Fruit fly (Drosophila melanogaster) whole organism, embryonic: ENCODE data around the gene CG7806.
A peak's percentile ranks its signal among the peaks of the same experiment; 100 is the strongest.

ENCODE experiments used
- ATbp ChIP-seq: fragments of 200-800 bp; sonication (Bioruptor generic); optimal IDR thresholded peaks from 2 replicates; lab custom pipeline; 2017; ENCODE audit warnings: missing biosample characterization, mild to moderate bottlenecking, missing genetic modification characterization, missing genetic modification reagents
- Asciz ChIP-seq: fragments of 200-800 bp; sonication (Bioruptor generic); optimal IDR thresholded peaks from 2 replicates; lab custom pipeline; 2017; ENCODE audit warnings: missing biosample characterization, mild to moderate bottlenecking, missing genetic modification characterization, missing genetic modification reagents
- Atf-2 ChIP-seq: fragments of 200-800 bp; sonication (Bioruptor generic); optimal IDR thresholded peaks from 2 replicates; lab custom pipeline; 2016; ENCODE audit warnings: missing biosample characterization, missing genetic modification characterization
- CG11093 ChIP-seq: fragments of 200-800 bp; sonication (Bioruptor generic); IDR thresholded peaks from 3 replicates; pipeline ENCODE4 v1.3.6; 2022; ENCODE audit warnings: missing biosample characterization, missing genetic modification characterization
- CG1233 ChIP-seq: fragments of 200-800 bp; sonication (Bioruptor generic); optimal IDR thresholded peaks from 4 replicates; lab custom pipeline; 2018; ENCODE audit warnings: missing biosample characterization, mild to moderate bottlenecking, missing genetic modification characterization
- CG12659 ChIP-seq: fragments of 200-800 bp; sonication (Bioruptor generic); optimal IDR thresholded peaks from 3 replicates; lab custom pipeline; 2017; ENCODE audit warnings: mild to moderate bottlenecking, missing biosample characterization, missing genetic modification reagents, missing genetic modification characterization
- CG12942 ChIP-seq: fragments of 200-800 bp; sonication (Bioruptor generic); optimal IDR thresholded peaks from 3 replicates; lab custom pipeline; 2016; ENCODE audit warnings: missing biosample characterization, missing genetic modification characterization
- CG13424 ChIP-seq: fragments of 200-800 bp; sonication (Bioruptor generic); optimal IDR thresholded peaks from 2 replicates; lab custom pipeline; 2019; ENCODE audit warnings: missing biosample characterization, mild to moderate bottlenecking, missing genetic modification characterization, moderate library complexity
- CG3065 ChIP-seq: fragments of 200-800 bp; sonication (Bioruptor generic); optimal IDR thresholded peaks from 2 replicates; lab custom pipeline; 2016; ENCODE audit warnings: missing biosample characterization, missing genetic modification characterization
- CG3726 ChIP-seq: fragments of 200-800 bp; sonication (Bioruptor generic); IDR thresholded peaks from 3 replicates; pipeline ENCODE4, ENCODE4 v1.3.6; 2022; ENCODE audit warnings: missing biosample characterization, missing genetic modification characterization
- CG3847 ChIP-seq: fragments of 200-800 bp; sonication (Bioruptor generic); IDR thresholded peaks from 2 replicates; pipeline ENCODE4 v1.3.6; 2022; ENCODE audit warnings: missing biosample characterization, missing genetic modification characterization
- CG7745 ChIP-seq: fragments of 200-800 bp; sonication (Bioruptor generic); optimal IDR thresholded peaks from 2 replicates; lab custom pipeline; 2018; ENCODE audit warnings: missing biosample characterization, mild to moderate bottlenecking, missing genetic modification characterization, moderate library complexity
- D19B ChIP-seq: fragments of 200-800 bp; sonication (Bioruptor generic); optimal IDR thresholded peaks from 2 replicates; lab custom pipeline; 2017; ENCODE audit warnings: missing biosample characterization, mild to moderate bottlenecking, missing genetic modification characterization
- Dad ChIP-seq: fragments of 200-800 bp; sonication (Bioruptor generic); optimal IDR thresholded peaks from 3 replicates; lab custom pipeline; 2016; ENCODE audit warnings: missing biosample characterization, missing genetic modification characterization
- Dek ChIP-seq: fragments of 200-800 bp; sonication (Bioruptor generic); optimal IDR thresholded peaks from 3 replicates; lab custom pipeline; 2019; ENCODE audit warnings: missing biosample characterization, mild to moderate bottlenecking, missing genetic modification characterization, moderate library complexity
- Doc2 ChIP-seq: fragments of 200-800 bp; sonication (Bioruptor generic); IDR thresholded peaks from 2 replicates; pipeline ENCODE4 v1.3.6; 2022; ENCODE audit warnings: missing biosample characterization, missing genetic modification characterization
- Doc3 ChIP-seq: fragments of 200-800 bp; sonication (Bioruptor generic); IDR thresholded peaks from 3 replicates; pipeline ENCODE4 v1.3.6; 2022; ENCODE audit warnings: missing biosample characterization, missing genetic modification characterization; ENCODE audit not compliant: partially characterized antibody
- Fer3 ChIP-seq: fragments of 200-800 bp; sonication (Bioruptor generic); optimal IDR thresholded peaks from 2 replicates; lab custom pipeline; 2018; ENCODE audit warnings: missing biosample characterization, mild to moderate bottlenecking, missing genetic modification characterization, moderate library complexity
- Gug ChIP-seq: fragments of 200-800 bp; sonication (Bioruptor generic); IDR thresholded peaks from 4 replicates; pipeline ENCODE4 v1.3.6; 2022; ENCODE audit warnings: missing biosample characterization, missing genetic modification characterization
- HLH54F ChIP-seq: fragments of 200-800 bp; sonication (Bioruptor generic); optimal IDR thresholded peaks from 3 replicates; lab custom pipeline; 2016; ENCODE audit warnings: missing biosample characterization, missing genetic modification characterization
- Optix ChIP-seq: fragments of 200-800 bp; sonication (Bioruptor generic); IDR thresholded peaks from 3 replicates; pipeline ENCODE4 v1.3.6; 2022; ENCODE audit warnings: missing biosample characterization, missing genetic modification characterization
- Six4 ChIP-seq: fragments of 200-800 bp; sonication (Bioruptor generic); optimal IDR thresholded peaks from 2 replicates; lab custom pipeline; 2016; ENCODE audit warnings: missing biosample characterization, missing genetic modification characterization
- Sry-δ ChIP-seq: fragments of 200-800 bp; sonication (Bioruptor generic); optimal IDR thresholded peaks from 2 replicates; lab custom pipeline; 2016; ENCODE audit warnings: missing biosample characterization, missing genetic modification characterization
- ab ChIP-seq: fragments of 200-800 bp; sonication (Bioruptor generic); optimal IDR thresholded peaks from 2 replicates; lab custom pipeline; 2016; ENCODE audit warnings: missing biosample characterization, missing genetic modification characterization
- ara ChIP-seq: fragments of 200-800 bp; sonication (Bioruptor generic); IDR thresholded peaks from 2 replicates; pipeline ENCODE4 v1.3.6; 2022; ENCODE audit warnings: missing biosample characterization, missing genetic modification characterization
- ash1 ChIP-seq: fragments of 200-800 bp; sonication (Bioruptor generic); optimal IDR thresholded peaks from 2 replicates; lab custom pipeline; 2018; ENCODE audit warnings: missing biosample characterization, mild to moderate bottlenecking, missing genetic modification characterization
- bcd ChIP-seq: fragments of 200-800 bp; sonication (Bioruptor generic); optimal IDR thresholded peaks from 2 replicates; lab custom pipeline; 2017; ENCODE audit warnings: missing biosample characterization, mild to moderate bottlenecking, missing genetic modification characterization
- caup ChIP-seq: fragments of 200-800 bp; sonication (Bioruptor generic); optimal IDR thresholded peaks from 3 replicates; lab custom pipeline; 2017; ENCODE audit warnings: missing biosample characterization, mild to moderate bottlenecking, missing genetic modification characterization, moderate library complexity; ENCODE audit not compliant: severe bottlenecking
- crc ChIP-seq: fragments of 200-800 bp; sonication (Bioruptor generic); optimal IDR thresholded peaks from 2 replicates; lab custom pipeline; 2016; ENCODE audit warnings: missing biosample characterization, missing genetic modification characterization
- dati ChIP-seq: fragments of 200-800 bp; sonication (Bioruptor generic); IDR thresholded peaks from 2 replicates; pipeline ENCODE4 v1.3.6; 2022; ENCODE audit warnings: missing biosample characterization, missing genetic modification characterization
- ems ChIP-seq: fragments of 200-800 bp; sonication (Bioruptor generic); optimal IDR thresholded peaks from 3 replicates; lab custom pipeline; 2016; ENCODE audit warnings: missing biosample characterization, missing genetic modification characterization
- fd102C ChIP-seq: fragments of 200-800 bp; sonication (Bioruptor generic); optimal IDR thresholded peaks from 2 replicates; lab custom pipeline; 2018; ENCODE audit warnings: missing biosample characterization, mild to moderate bottlenecking, missing genetic modification characterization, moderate library complexity
- fd64A ChIP-seq: fragments of 200-800 bp; sonication (Bioruptor generic); optimal IDR thresholded peaks from 3 replicates; lab custom pipeline; 2018; ENCODE audit warnings: missing biosample characterization, mild to moderate bottlenecking, missing genetic modification characterization
- gcm2 ChIP-seq: fragments of 200-800 bp; sonication (Bioruptor generic); optimal IDR thresholded peaks from 2 replicates; lab custom pipeline; 2016; ENCODE audit warnings: missing biosample characterization, missing genetic modification characterization
- grau ChIP-seq: fragments of 200-800 bp; optimal IDR thresholded peaks from 3 replicates; lab custom pipeline; 2019; ENCODE audit warnings: missing biosample characterization, mild to moderate bottlenecking, missing genetic modification characterization, moderate library complexity
- gro ChIP-seq: fragments of 200-800 bp; sonication (Bioruptor generic); optimal IDR thresholded peaks from 2 replicates; lab custom pipeline; 2016; ENCODE audit warnings: missing biosample characterization, missing genetic modification characterization
- her ChIP-seq: fragments of 200-800 bp; sonication (Bioruptor generic); optimal IDR thresholded peaks from 2 replicates; lab custom pipeline; 2016; ENCODE audit warnings: missing biosample characterization, missing genetic modification characterization
- ind ChIP-seq: fragments of 200-800 bp; sonication (Bioruptor generic); optimal IDR thresholded peaks from 3 replicates; lab custom pipeline; 2016; ENCODE audit warnings: missing biosample characterization, missing genetic modification characterization
- jing ChIP-seq: fragments of 200-800 bp; sonication (Bioruptor generic); optimal IDR thresholded peaks from 2 replicates; lab custom pipeline; 2018; ENCODE audit warnings: missing biosample characterization, mild to moderate bottlenecking, missing genetic modification characterization
- lov ChIP-seq, 2 experiments: fragments of 200-800 bp in 1 of 2; fragments of >200 bp in 1 of 2; sonication (Bioruptor generic) in 1 of 2; IDR thresholded peaks in 1 of 2; optimal IDR thresholded peaks in 1 of 2; 2 replicates in 1 of 2; 3 replicates in 1 of 2; pipeline versions ENCODE4 v1.3.6 to Lab custom; 2017 to 2022; ENCODE audit warnings: missing biosample characterization in 1 of 2, missing genetic modification characterization in 1 of 2
- mld ChIP-seq: fragments of 200-800 bp; sonication (Bioruptor generic); IDR thresholded peaks from 3 replicates; pipeline ENCODE4 v1.3.6; 2022; ENCODE audit warnings: missing biosample characterization, missing genetic modification characterization; ENCODE audit not compliant: partially characterized antibody
- nom ChIP-seq: fragments of 200-800 bp; sonication (Bioruptor generic); optimal IDR thresholded peaks from 2 replicates; lab custom pipeline; 2017; ENCODE audit warnings: missing biosample characterization, missing genetic modification characterization, mild to moderate bottlenecking, moderate library complexity, missing genetic modification reagents
- pan ChIP-seq, 4 experiments: fragments of >200 bp in 3 of 4; fragments of 200-800 bp in 1 of 4; sonication (Bioruptor generic) in 1 of 4; optimal IDR thresholded peaks in 3 of 4; IDR thresholded peaks in 1 of 4; 2 replicates each; pipeline versions ENCODE4 v1.3.6 to Lab custom; 2017 to 2022; ENCODE audit warnings: missing biosample characterization in 2 of 4, missing genetic modification characterization in 2 of 4, mixed read lengths in 1 of 4
- prd ChIP-seq, 3 experiments: fragments of >200 bp in 2 of 3; fragments of 200-800 bp in 1 of 3; sonication (Bioruptor generic) in 1 of 3; optimal IDR thresholded peaks in 2 of 3; IDR thresholded peaks in 1 of 3; 2 replicates in 2 of 3; 3 replicates in 1 of 3; pipeline versions ENCODE4 v1.3.6 to Lab custom; 2017 to 2022; ENCODE audit warnings: missing biosample characterization in 1 of 3, missing genetic modification characterization in 1 of 3
- sens ChIP-seq: fragments of 200-800 bp; sonication (Bioruptor generic); peaks from one replicate; lab custom pipeline; 2016; ENCODE audit warnings: missing biosample characterization, missing genetic modification characterization
- sr ChIP-seq: fragments of 200-800 bp; sonication (Bioruptor generic); IDR thresholded peaks from 3 replicates; pipeline ENCODE4 v1.3.6; 2022; ENCODE audit warnings: missing biosample characterization, missing genetic modification characterization
- sug ChIP-seq: fragments of 200-800 bp; optimal IDR thresholded peaks from 2 replicates; lab custom pipeline; 2019; ENCODE audit warnings: missing biosample characterization, mild to moderate bottlenecking, missing genetic modification characterization, moderate library complexity
- tx ChIP-seq: fragments of 200-800 bp; sonication (Bioruptor generic); optimal IDR thresholded peaks from 2 replicates; lab custom pipeline; 2016; ENCODE audit warnings: missing biosample characterization, missing genetic modification characterization
- zfh2 ChIP-seq: fragments of 200-800 bp; sonication (Bioruptor generic); optimal IDR thresholded peaks from 2 replicates; lab custom pipeline; 2016; ENCODE audit warnings: missing biosample characterization, missing genetic modification characterization

Gene CG7806

dm6 chr2L:8311091-8311490 is at the start of gene CG7806, which contains the start of gene CG7810 (continued):
- TF ChIP-seq ab (GFP tag; lab: Kevin White, UChicago) (peak; percentile 54), CG3847 (GFP tag; lab: Robert Waterston, UW) (peak; percentile 90), Doc2 (GFP tag; lab: Robert Waterston, UW) (no peak), Fer3 (peak; percentile 90), crc (GFP tag; lab: Kevin White, UChicago) (peak; percentile 82), sug (tag; lab: Kevin White, UChicago) (peak; percentile 84), ash1 (no peak), grau (tag; lab: Kevin White, UChicago) (peak; percentile 85), ATbp (GFP tag; lab: Kevin White, UChicago) (no peak), ara (GFP tag; lab: Robert Waterston, UW) (peak; percentile 89), Dad (GFP tag; lab: Kevin White, UChicago) (peak; percentile 86), prd (optimal IDR thresholded peaks at IDR 0.05; lab: Kevin White, UChicago) (no peak), prd (GFP tag; IDR thresholded peaks at IDR 0.05; lab: Robert Waterston, UW) (peak; percentile 87), jing (GFP tag; lab: Kevin White, UChicago) (peak; percentile 58), mld (GFP tag; lab: Robert Waterston, UW) (no peak), ind (GFP tag; lab: Kevin White, UChicago) (peak; percentile 87), bcd (GFP tag; lab: Kevin White, UChicago) (peak; percentile 81), Atf-2 (GFP tag; lab: Kevin White, UChicago) (peak; percentile 86), gcm2 (GFP tag; lab: Kevin White, UChicago) (peak; percentile 86), CG3726 (GFP tag; lab: Robert Waterston, UW) (peak; percentile 70; the same call in 2 of the 3 replicates), Doc3 (GFP tag; lab: Robert Waterston, UW) (0 out of 3 replicates have a peak, but pooled peaks have one; percentile 13), Gug (GFP tag; lab: Robert Waterston, UW) (peak; percentile 67; the same call in 3 of the 4 replicates), sr (GFP tag; lab: Robert Waterston, UW) (peak; percentile 51; the same call in 1 of the 3 replicates), caup (GFP tag; lab: Kevin White, UChicago) (peak; percentile 83), CG12942 (GFP tag; lab: Kevin White, UChicago) (peak; percentile 80), CG1233 (GFP tag; lab: Kevin White, UChicago) (peak; percentile 80), gro (GFP tag; lab: Kevin White, UChicago) (peak; percentile 73), dati (peak; percentile 72; the same call in 1 of the 2 replicates), lov (optimal IDR thresholded peaks at IDR 0.05; lab: Kevin White, UChicago) (no peak), lov (GFP tag; IDR thresholded peaks at IDR 0.05; lab: Robert Waterston, UW) (peak; percentile 67; the same call in 1 of the 3 replicates), HLH54F (peak; percentile 89), sens (GFP tag; lab: Kevin White, UChicago) (peak; percentile 99), nom (GFP tag; lab: Kevin White, UChicago) (peak; percentile 84), Optix (GFP tag; lab: Robert Waterston, UW) (peak; percentile 79), fd102C (GFP tag; lab: Kevin White, UChicago) (peak; percentile 8), Six4 (GFP tag; lab: Kevin White, UChicago) (peak; percentile 82), pan (optimal IDR thresholded peaks at IDR 0.05; lab: Kevin White, UChicago) (no peak), pan (GFP tag; optimal IDR thresholded peaks at IDR 0.05 in 1 of 2, IDR thresholded peaks at IDR 0.05 in 1 of 2) (peak in 1 of 2 experiments; percentile 95), ems (GFP tag; lab: Kevin White, UChicago) (peak; percentile 83), CG11093 (GFP tag; lab: Robert Waterston, UW) (peak; percentile 67; the same call in 2 of the 3 replicates), tx (peak; percentile 86), her (GFP tag; lab: Kevin White, UChicago) (peak; percentile 84), fd64A (GFP tag; lab: Kevin White, UChicago) (peak; percentile 27), D19B (GFP tag; lab: Kevin White, UChicago) (no peak), CG3065 (GFP tag; lab: Kevin White, UChicago) (peak; percentile 78), CG12659 (GFP tag; lab: Kevin White, UChicago) (peak; percentile 95), Asciz (peak; percentile 87), CG13424 (tag; lab: Kevin White, UChicago) (peak; percentile 94), CG7745 (tag; lab: Kevin White, UChicago) (peak; percentile 39), Sry-δ (GFP tag; lab: Kevin White, UChicago) (peak; percentile 76), zfh2 (GFP tag; lab: Kevin White, UChicago) (peak; percentile 86), Dek (tag; lab: Kevin White, UChicago) (peak; percentile 86)
